Fruit fly (Drosophila melanogaster) whole organism, embryonic: ENCODE data around the gene Vinc.

Experiments
- D19A ChIP-seq: fragments of 200-800 bp; optimal IDR thresholded peaks from 3 replicates; lab custom pipeline; 2019; ENCODE audit warnings: missing biosample characterization, mild to moderate bottlenecking, missing genetic modification characterization, moderate library complexity
- Mad ChIP-seq: fragments of 200-800 bp; sonication (Bioruptor generic); optimal IDR thresholded peaks from 2 replicates; lab custom pipeline; 2016; ENCODE audit warnings: missing biosample characterization, missing genetic modification characterization
- jigr1 ChIP-seq: fragments of 200-800 bp; sonication (Bioruptor generic); IDR thresholded peaks from 3 replicates; pipeline ENCODE4 v1.3.6; 2022; ENCODE audit warnings: missing biosample characterization, missing genetic modification characterization

DNA sequence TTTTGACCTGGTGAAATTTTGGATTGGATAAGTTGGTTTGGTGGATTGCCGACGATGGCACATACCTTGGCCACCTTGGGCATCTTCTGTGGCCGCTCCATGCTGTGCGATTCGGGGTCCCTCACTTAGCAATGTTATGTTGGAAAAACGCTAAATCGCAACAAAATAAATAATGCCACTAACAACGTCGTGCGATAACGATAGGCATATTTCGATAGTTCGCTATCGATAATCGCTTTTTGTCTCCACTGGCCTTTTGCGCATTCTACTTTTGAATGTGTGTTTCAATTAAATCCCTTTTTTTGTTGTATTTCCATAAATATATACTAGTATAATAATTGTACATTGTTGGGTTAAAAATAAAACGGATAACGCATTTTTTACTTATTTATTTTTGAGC, 27.4 kb upstream of the Vinc start, which contains the start of gene crn:
- no peak for TF ChIP-seq jigr1
- TF ChIP-seq Mad (GFP tag; lab: Kevin White, UChicago) = no peak
- TF ChIP-seq D19A (tag; lab: Kevin White, UChicago) = no peak
